Fruit fly (Drosophila melanogaster) Kc167 (cell line): ENCODE results near the gene CG32320.

Source experiments
- Sin3A ChIP-seq: fragments of >200 bp; optimal IDR thresholded peaks from 2 replicates; lab custom pipeline; 2018; ENCODE audit warnings: missing external identifiers
- h ChIP-seq: fragments of >200 bp; optimal IDR thresholded peaks from 3 replicates; lab custom pipeline; 2018; ENCODE audit warnings: missing external identifiers

DNA sequence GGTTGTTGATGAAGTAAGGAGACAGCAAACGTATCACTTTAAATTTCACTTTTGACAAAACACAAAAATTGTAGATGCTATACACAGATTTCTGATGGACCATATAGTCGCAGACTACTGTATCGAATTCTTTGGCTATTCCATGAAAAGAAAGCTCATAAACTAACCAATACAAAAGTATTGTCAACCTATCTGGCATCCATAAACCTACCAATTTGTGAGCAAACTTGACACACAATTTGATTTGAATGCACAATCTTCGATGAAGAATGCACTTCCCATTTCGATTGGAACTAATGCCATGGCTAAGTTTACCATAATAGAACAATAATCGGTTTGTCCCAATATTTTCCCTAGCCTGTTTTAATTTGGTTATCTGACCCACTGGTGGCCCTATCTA is 25.0 kb downstream of the CG32320 start, which contains the start of gene CG9173:
- TF ChIP-seq h (lab: Kevin White, UChicago): no peak
- no peak for TF ChIP-seq Sin3A (lab: Kevin White, UChicago)
